Worm (Caenorhabditis elegans) whole organism, L2 larva: ENCODE results near the gene acdh-7.

Source experiments
- C34F6.9 ChIP-seq: fragments of 150-350 bp; optimal IDR thresholded peaks from 2 replicates; lab custom pipeline; 2014; ENCODE audit warnings: missing biosample characterization, missing genetic modification characterization
- F13H6.1 ChIP-seq: sonication (generic microtip); optimal IDR thresholded peaks from 2 replicates; lab custom pipeline; 2016; ENCODE audit warnings: missing genetic modification characterization, missing compliant biosample characterization
- R02D3.7 ChIP-seq: fragments of 150-350 bp; optimal IDR thresholded peaks from 2 replicates; lab custom pipeline; 2014; ENCODE audit warnings: missing biosample characterization, missing genetic modification characterization
- Y55F3AM.14 ChIP-seq: fragments of 200-800 bp; sonication (Bioruptor generic); optimal IDR thresholded peaks from 2 replicates; lab custom pipeline; 2018; ENCODE audit warnings: mild to moderate bottlenecking, missing genetic modification characterization, missing compliant biosample characterization
- ZK546.5 ChIP-seq: sonication (generic microtip); optimal IDR thresholded peaks from 2 replicates; lab custom pipeline; 2017; ENCODE audit warnings: missing biosample characterization, missing genetic modification characterization
- alr-1 ChIP-seq: fragments of 150-350 bp; optimal IDR thresholded peaks from 2 replicates; lab custom pipeline; 2014; ENCODE audit warnings: missing biosample characterization, missing genetic modification characterization
- ama-1 ChIP-seq: fragments of 150-350 bp; optimal IDR thresholded peaks from 2 replicates; lab custom pipeline; 2018; ENCODE audit warnings: inconsistent platforms
- blmp-1 ChIP-seq: sonication (generic microtip); optimal IDR thresholded peaks from 2 replicates; lab custom pipeline; 2017; ENCODE audit warnings: missing genetic modification characterization, mild to moderate bottlenecking, missing compliant biosample characterization, antibody characterized with exemption, moderate library complexity; ENCODE audit not compliant: insufficient read depth
- ceh-16 ChIP-seq: fragments of 150-350 bp; optimal IDR thresholded peaks from 2 replicates; lab custom pipeline; 2014; ENCODE audit warnings: missing biosample characterization, missing genetic modification characterization
- ceh-82 ChIP-seq: fragments of 150-350 bp; optimal IDR thresholded peaks from 2 replicates; lab custom pipeline; 2014; ENCODE audit warnings: missing biosample characterization, missing genetic modification characterization
- crh-2 ChIP-seq: sonication (generic microtip); optimal IDR thresholded peaks from 2 replicates; lab custom pipeline; 2017; ENCODE audit warnings: missing biosample characterization, missing genetic modification characterization
- dmd-4 ChIP-seq: sonication (generic microtip); optimal IDR thresholded peaks from 2 replicates; lab custom pipeline; 2017; ENCODE audit warnings: missing biosample characterization, missing genetic modification characterization
- egl-27 ChIP-seq: sonication (generic microtip); optimal IDR thresholded peaks from 3 replicates; lab custom pipeline; 2017; ENCODE audit warnings: missing biosample characterization, missing genetic modification reagents, missing genetic modification characterization
- elt-1 ChIP-seq: fragments of 150-350 bp; optimal IDR thresholded peaks from 2 replicates; lab custom pipeline; 2014; ENCODE audit warnings: missing biosample characterization, missing genetic modification characterization
- elt-3 ChIP-seq: sonication (generic microtip); optimal IDR thresholded peaks from 2 replicates; lab custom pipeline; 2017; ENCODE audit warnings: missing biosample characterization, missing genetic modification characterization
- fos-1 ChIP-seq: fragments of 150-350 bp; optimal IDR thresholded peaks from 2 replicates; lab custom pipeline; 2014; ENCODE audit warnings: missing biosample characterization, missing genetic modification characterization
- gmeb-1 ChIP-seq: fragments of 150-350 bp; optimal IDR thresholded peaks from 2 replicates; lab custom pipeline; 2014; ENCODE audit warnings: missing biosample characterization, missing genetic modification characterization
- lin-11 ChIP-seq: fragments of 150-350 bp; sonication (generic microtip); optimal IDR thresholded peaks from 2 replicates; lab custom pipeline; 2014; ENCODE audit warnings: missing biosample characterization, missing genetic modification characterization, inconsistent platforms, mixed read lengths
- lin-13 ChIP-seq: fragments of 150-350 bp; optimal IDR thresholded peaks from 2 replicates; lab custom pipeline; 2014; ENCODE audit warnings: missing biosample characterization, missing genetic modification reagents, missing genetic modification characterization
- lin-39 ChIP-seq: fragments of 150-350 bp; optimal IDR thresholded peaks from 2 replicates; lab custom pipeline; 2014; ENCODE audit warnings: missing biosample characterization, missing genetic modification reagents, missing genetic modification characterization
- lsy-2 ChIP-seq, 2 experiments: fragments of 150-350 bp in 1 of 2; sonication (generic microtip) in 1 of 2; optimal IDR thresholded peaks; 2 replicates each; lab custom pipeline; 2014 to 2017; ENCODE audit warnings: missing biosample characterization in 2 of 2, missing genetic modification characterization in 2 of 2
- mab-5 ChIP-seq: fragments of 150-350 bp; optimal IDR thresholded peaks from 2 replicates; lab custom pipeline; 2014; ENCODE audit warnings: missing biosample characterization, missing genetic modification characterization
- mbf-1 ChIP-seq: sonication (generic microtip); optimal IDR thresholded peaks from 2 replicates; lab custom pipeline; 2017; ENCODE audit warnings: missing biosample characterization, missing genetic modification characterization
- mdl-1 ChIP-seq, 2 experiments: fragments of 150-350 bp in 1 of 2; sonication (generic microtip) in 1 of 2; optimal IDR thresholded peaks; 2 replicates each; lab custom pipeline; 2017; ENCODE audit warnings: missing biosample characterization in 2 of 2, missing genetic modification characterization in 2 of 2
- nhr-10 ChIP-seq: sonication (generic microtip); optimal IDR thresholded peaks from 2 replicates; lab custom pipeline; 2017; ENCODE audit warnings: missing biosample characterization, missing genetic modification characterization
- nhr-11 ChIP-seq: fragments of 150-350 bp; optimal IDR thresholded peaks from 2 replicates; lab custom pipeline; 2014; ENCODE audit warnings: missing biosample characterization, missing genetic modification characterization
- nhr-12 ChIP-seq: fragments of 150-350 bp; optimal IDR thresholded peaks from 2 replicates; lab custom pipeline; 2014; ENCODE audit warnings: missing biosample characterization, missing genetic modification characterization
- nhr-129 ChIP-seq: fragments of 150-350 bp; optimal IDR thresholded peaks from 2 replicates; lab custom pipeline; 2014; ENCODE audit warnings: missing biosample characterization, missing genetic modification characterization
- nhr-21 ChIP-seq: fragments of 150-350 bp; optimal IDR thresholded peaks from 2 replicates; lab custom pipeline; 2014; ENCODE audit warnings: missing biosample characterization, missing genetic modification characterization
- nhr-23 ChIP-seq: fragments of 150-350 bp; optimal IDR thresholded peaks from 2 replicates; lab custom pipeline; 2014; ENCODE audit warnings: missing biosample characterization, missing genetic modification reagents, missing genetic modification characterization
- nhr-237 ChIP-seq: fragments of 150-350 bp; optimal IDR thresholded peaks from 2 replicates; lab custom pipeline; 2014; ENCODE audit warnings: missing biosample characterization, missing genetic modification characterization
- nhr-25 ChIP-seq: fragments of 150-350 bp; sonication (generic microtip); optimal IDR thresholded peaks from 3 replicates; lab custom pipeline; 2014; ENCODE audit warnings: missing biosample characterization, missing genetic modification characterization
- nhr-6 ChIP-seq: fragments of 150-350 bp; optimal IDR thresholded peaks from 2 replicates; lab custom pipeline; 2014; ENCODE audit warnings: missing biosample characterization, missing genetic modification characterization
- nhr-77 ChIP-seq: fragments of 150-350 bp; optimal IDR thresholded peaks from 2 replicates; lab custom pipeline; 2014; ENCODE audit warnings: missing biosample characterization, missing genetic modification characterization
- peb-1 ChIP-seq: fragments of 150-350 bp; optimal IDR thresholded peaks from 2 replicates; lab custom pipeline; 2014; ENCODE audit warnings: missing biosample characterization, missing genetic modification characterization
- sem-4 ChIP-seq: fragments of 150-350 bp; optimal IDR thresholded peaks from 2 replicates; lab custom pipeline; 2014; ENCODE audit warnings: missing biosample characterization, missing genetic modification reagents, missing genetic modification characterization
- sma-3 ChIP-seq: sonication (generic microtip); optimal IDR thresholded peaks from 2 replicates; lab custom pipeline; 2016; ENCODE audit warnings: missing genetic modification reagents, missing genetic modification characterization, missing compliant biosample characterization
- sma-9 ChIP-seq, 2 experiments: fragments of 150-350 bp in 1 of 2; sonication (generic microtip) in 1 of 2; optimal IDR thresholded peaks; 2 replicates each; lab custom pipeline; 2014 to 2016; ENCODE audit warnings: missing genetic modification characterization in 2 of 2, mild to moderate bottlenecking in 1 of 2, missing biosample characterization in 1 of 2, missing compliant biosample characterization in 1 of 2, missing genetic modification reagents in 1 of 2, moderate library complexity in 1 of 2
- snpc-4 ChIP-seq: fragments of 150-350 bp; optimal IDR thresholded peaks from 2 replicates; lab custom pipeline; 2014; ENCODE audit warnings: missing biosample characterization, missing genetic modification characterization
- unc-39 ChIP-seq: fragments of 150-350 bp; optimal IDR thresholded peaks from 2 replicates; lab custom pipeline; 2014; ENCODE audit warnings: missing biosample characterization, missing genetic modification characterization
- unc-55 ChIP-seq: fragments of 150-350 bp; sonication (generic microtip); optimal IDR thresholded peaks from 3 replicates; lab custom pipeline; 2014; ENCODE audit warnings: missing biosample characterization, missing genetic modification reagents, missing genetic modification characterization
- unc-62 ChIP-seq: fragments of 150-350 bp; optimal IDR thresholded peaks from 2 replicates; lab custom pipeline; 2014; ENCODE audit warnings: missing biosample characterization, missing genetic modification reagents, missing genetic modification characterization
- ztf-1 ChIP-seq: fragments of 200-800 bp; sonication (Bioruptor generic); conservative IDR thresholded peaks from 2 replicates; pipeline ENCODE4 v1.3.6; 2022; ENCODE audit warnings: missing genetic modification characterization, missing compliant biosample characterization
- ztf-11 ChIP-seq: sonication (generic microtip); optimal IDR thresholded peaks from 2 replicates; lab custom pipeline; 2017; ENCODE audit warnings: missing biosample characterization, missing genetic modification characterization
- ztf-4 ChIP-seq: fragments of 150-350 bp; optimal IDR thresholded peaks from 2 replicates; lab custom pipeline; 2014; ENCODE audit warnings: missing biosample characterization, missing genetic modification characterization

Gene acdh-7

ce11 chrX:17221873-17222525, 5.1 kb upstream of the acdh-7 start, which contains the start of gene rab-6.2:
rab-6.2 (plus strand) TSS chrX:17222475.
- no peak for TF ChIP-seq lin-39 (tag; lab: Kevin White, UChicago)
- peak; percentile 32 for TF ChIP-seq unc-55
- TF ChIP-seq elt-3 = no peak
- TF ChIP-seq C34F6.9 (tag; lab: Kevin White, UChicago) = peak; percentile 34
- TF ChIP-seq ztf-4 (tag; lab: Kevin White, UChicago) = no peak
- peak; percentile 7 for TF ChIP-seq crh-2 (tag; lab: Kevin White, UChicago)
- TF ChIP-seq nhr-6 = no peak

ce11 chrX:17216178-17216577, 727 bp downstream of the acdh-7 start:
- TF ChIP-seq Y55F3AM.14 (GFP tag; lab: Kevin White, UChicago) = no peak
- TF ChIP-seq ztf-1 (GFP tag; lab: Robert Waterston, UW) = no peak
- no peak for TF ChIP-seq nhr-23 (tag; lab: Kevin White, UChicago)
- no peak for TF ChIP-seq mab-5 (tag; lab: Kevin White, UChicago)
- TF ChIP-seq ZK546.5 (tag; lab: Kevin White, UChicago) = no peak
- TF ChIP-seq elt-1 (tag; lab: Kevin White, UChicago) = no peak
- peak; percentile 12 for TF ChIP-seq nhr-25 (tag; lab: Kevin White, UChicago)
- TF ChIP-seq R02D3.7 (tag; lab: Kevin White, UChicago) = no peak
- TF ChIP-seq F13H6.1 (tag; lab: Kevin White, UChicago) = peak; percentile 65
- TF ChIP-seq gmeb-1 = peak; percentile 32
- peak; percentile 82 for TF ChIP-seq nhr-129
- TF ChIP-seq ama-1 (lab: Kevin White, UChicago) = no peak
- TF ChIP-seq nhr-6 = no peak
- peak; percentile 24 for TF ChIP-seq C34F6.9 (tag; lab: Kevin White, UChicago)
- no peak for TF ChIP-seq mbf-1
- no peak for TF ChIP-seq nhr-12 (tag; lab: Kevin White, UChicago)
- no peak for TF ChIP-seq unc-62 (GFP tag; lab: Kevin White, UChicago)
- TF ChIP-seq unc-39 (tag; lab: Kevin White, UChicago) = no peak
- peak; percentile 87 for TF ChIP-seq sma-9 (GFP tag; optimal IDR thresholded peaks at IDR 0.05; lab: Kevin White, UChicago)
- no peak for TF ChIP-seq sma-9 (tag; optimal IDR thresholded peaks at IDR 0.05; lab: Kevin White, UChicago)
- no peak for TF ChIP-seq alr-1 (tag; lab: Kevin White, UChicago)
- TF ChIP-seq peb-1 = no peak
- no peak for TF ChIP-seq sem-4 (tag; lab: Kevin White, UChicago)
- TF ChIP-seq fos-1 (tag; lab: Kevin White, UChicago) = peak; percentile 72
- peak; percentile 54 to 71 for TF ChIP-seq mdl-1 (tag; optimal IDR thresholded peaks at IDR 0.05; lab: Kevin White, UChicago)
- peak; percentile 88 for TF ChIP-seq crh-2 (tag; lab: Kevin White, UChicago)
- TF ChIP-seq lsy-2 (tag; optimal IDR thresholded peaks at IDR 0.05; lab: Kevin White, UChicago) = peak in 1 of 2 experiments; percentile 31
- no peak for TF ChIP-seq ceh-82 (tag; lab: Kevin White, UChicago)
- TF ChIP-seq nhr-77 (tag; lab: Kevin White, UChicago) = no peak
- no peak for TF ChIP-seq nhr-237 (tag; lab: Kevin White, UChicago)
- peak; percentile 6 for TF ChIP-seq blmp-1 (tag; lab: Kevin White, UChicago)
- TF ChIP-seq unc-55 = no peak
- no peak for TF ChIP-seq ceh-16
- peak; percentile 48 for TF ChIP-seq lin-13 (GFP tag; lab: Kevin White, UChicago)
- TF ChIP-seq egl-27 = no peak
- no peak for TF ChIP-seq nhr-11
- no peak for TF ChIP-seq snpc-4 (tag; lab: Kevin White, UChicago)
- TF ChIP-seq ztf-11 (tag; lab: Kevin White, UChicago) = no peak
- no peak for TF ChIP-seq nhr-10 (tag; lab: Kevin White, UChicago)
- TF ChIP-seq nhr-21 (tag; lab: Kevin White, UChicago) = peak; percentile 67
- no peak for TF ChIP-seq dmd-4 (tag; lab: Kevin White, UChicago)
- peak; percentile 44 for TF ChIP-seq sma-3 (GFP tag; lab: Kevin White, UChicago)
- no peak for TF ChIP-seq lin-39 (tag; lab: Kevin White, UChicago)
- no peak for TF ChIP-seq lin-11
- TF ChIP-seq ztf-4 (tag; lab: Kevin White, UChicago) = peak; percentile 44
